Fruit fly (Drosophila melanogaster): ENCODE measurements around the gene CG13133.

Gene CG13133

DNA sequence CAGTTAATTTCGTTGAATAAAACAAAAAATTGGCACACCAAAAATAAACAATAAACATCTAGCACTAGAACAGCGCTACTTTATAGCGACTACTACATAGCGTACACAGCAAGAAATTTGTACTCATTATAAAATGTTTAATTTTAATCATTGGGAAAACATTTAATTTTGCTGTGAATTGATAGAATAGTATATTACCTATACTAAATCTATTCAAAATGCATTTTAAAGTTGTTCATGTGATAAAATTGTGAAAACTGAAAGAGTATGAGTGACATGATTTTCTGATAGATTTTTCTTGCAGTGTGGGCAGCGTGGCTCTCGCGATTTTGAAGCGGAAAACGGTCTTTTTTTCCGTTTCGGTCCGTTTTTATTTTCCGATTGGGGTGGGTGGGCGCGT lies 30.9 kb downstream of the CG13133 start (continued):
- TF ChIP-seq CG15514 (GFP tag; optimal IDR thresholded peaks at IDR 0.05) (peak; percentile 4), CG12104 (GFP tag; optimal IDR thresholded peaks at IDR 0.05) (no peak), wdn (GFP tag; IDR thresholded peaks at IDR 0.05) (no peak), maf-S (GFP tag; optimal IDR thresholded peaks at IDR 0.05) (no peak), ash1 (GFP tag; optimal IDR thresholded peaks at IDR 0.05) (no peak), CG7839 (tag; optimal IDR thresholded peaks at IDR 0.05) (peak; percentile 63), Xrp1 (GFP tag; IDR thresholded peaks at IDR 0.05) (no peak; the same call in 1 of the 2 replicates), CG11247 (GFP tag; IDR thresholded peaks at IDR 0.05) (no peak), esg (GFP tag; conservative IDR thresholded peaks at IDR 0.05) (peak; percentile 34; the same call in 1 of the 2 replicates), tio (GFP tag; optimal IDR thresholded peaks at IDR 0.05) (peak; percentile 34), Lhr (GFP tag; optimal IDR thresholded peaks at IDR 0.05) (no peak), stc (GFP tag; IDR thresholded peaks at IDR 0.05) (no peak; the same call in 1 of the 2 replicates), CG31365 (tag; optimal IDR thresholded peaks at IDR 0.05) (no peak), bcd (GFP tag; optimal IDR thresholded peaks at IDR 0.05) (peak; percentile 42), Dad (GFP tag; optimal IDR thresholded peaks at IDR 0.05) (no peak), CG10654 (GFP tag; optimal IDR thresholded peaks at IDR 0.05) (no peak), CG2129 (GFP tag; IDR thresholded peaks at IDR 0.05; ENCODE audit: partially characterized antibody) (no peak), CG1832 (GFP tag; optimal IDR thresholded peaks at IDR 0.05) (no peak), Ets97D (GFP tag; optimal IDR thresholded peaks at IDR 0.05) (no peak), Hey (tag; optimal IDR thresholded peaks at IDR 0.05) (no peak), Six4 (GFP tag; optimal IDR thresholded peaks at IDR 0.05) (no peak), corto (GFP tag; optimal IDR thresholded peaks at IDR 0.05) (no peak), CG2678 (tag; optimal IDR thresholded peaks at IDR 0.05) (no peak), Elba2 (GFP tag; optimal IDR thresholded peaks at IDR 0.05) (no peak), so (GFP tag; IDR thresholded peaks at IDR 0.05) (no peak), chif (GFP tag; optimal IDR thresholded peaks at IDR 0.05) (no peak), Sry-δ (GFP tag; optimal IDR thresholded peaks at IDR 0.05) (no peak), jumu (GFP tag; optimal IDR thresholded peaks at IDR 0.05) (no peak), CG17361 (GFP tag; IDR thresholded peaks at IDR 0.05) (no peak), mld (GFP tag; IDR thresholded peaks at IDR 0.05; ENCODE audit: partially characterized antibody) (no peak), tin (GFP tag; optimal IDR thresholded peaks at IDR 0.05) (no peak), CoRest (tag; optimal IDR thresholded peaks at IDR 0.05) (peak; percentile 50), gcm (GFP tag; optimal IDR thresholded peaks at IDR 0.05) (no peak), zfh2 (GFP tag; optimal IDR thresholded peaks at IDR 0.05) (no peak), Bteb2 (GFP tag; optimal IDR thresholded peaks at IDR 0.05) (no peak), rib (GFP tag; IDR thresholded peaks at IDR 0.05) (no peak), CG11456 (GFP tag; IDR thresholded peaks at IDR 0.05) (no peak), twi (tag; optimal IDR thresholded peaks at IDR 0.05) (no peak), Awh (GFP tag; IDR thresholded peaks at IDR 0.05) (no peak), abd-A (tag; optimal IDR thresholded peaks at IDR 0.05) (no peak), Nf-YA (GFP tag; IDR thresholded peaks at IDR 0.05) (no peak), dmrt99B (tag; optimal IDR thresholded peaks at IDR 0.05) (peak; percentile 55), CG6654 (GFP tag; optimal IDR thresholded peaks at IDR 0.05) (no peak), crp (GFP tag; optimal IDR thresholded peaks at IDR 0.05) (no peak), Trl (optimal IDR thresholded peaks at IDR 0.05) (no peak), Trl (GFP tag; optimal IDR thresholded peaks at IDR 0.05) (no peak), CG11696 (GFP tag; IDR thresholded peaks at IDR 0.05) (no peak), CG3847 (GFP tag; IDR thresholded peaks at IDR 0.05) (no peak), CG32767 (GFP tag; IDR thresholded peaks at IDR 0.05) (no peak), pan (optimal IDR thresholded peaks at IDR 0.05) (no peak), pan (GFP tag; optimal IDR thresholded peaks at IDR 0.05 in 1 of 2, IDR thresholded peaks at IDR 0.05 in 1 of 2) (peak in 1 of 2 experiments; percentile 55), hth (optimal IDR thresholded peaks at IDR 0.05) (no peak), run (tag; optimal IDR thresholded peaks at IDR 0.05) (no peak)
